Fruit fly (Drosophila melanogaster): ENCODE measurements around the gene Dhdds.

Dhdds gene

dm6 chrX:7888386-7889024 lies 44.6 kb downstream of the Dhdds start, which contains the start of gene Acat1:
Acat1 (minus strand) TSS chrX:7888785.
- TF ChIP-seq pan (optimal IDR thresholded peaks at IDR 0.05) (no peak), Dll (optimal IDR thresholded peaks at IDR 0.05) (no peak), EcR (GFP tag; optimal IDR thresholded peaks at IDR 0.05) (no peak), usp (GFP tag; optimal IDR thresholded peaks at IDR 0.05) (no peak), CG8478 (optimal IDR thresholded peaks at IDR 0.05) (no peak), psq (optimal IDR thresholded peaks at IDR 0.05) (no peak)

- TF ChIP-seq psq (optimal IDR thresholded peaks at IDR 0.05) = no peak
- no peak for TF ChIP-seq EcR (GFP tag; optimal IDR thresholded peaks at IDR 0.05)
- no peak for TF ChIP-seq usp (GFP tag; optimal IDR thresholded peaks at IDR 0.05)
- no peak for TF ChIP-seq Dll (optimal IDR thresholded peaks at IDR 0.05)
- TF ChIP-seq CG8478 (optimal IDR thresholded peaks at IDR 0.05) = no peak
- no peak for TF ChIP-seq pan (optimal IDR thresholded peaks at IDR 0.05)
Observed at dm6 chrX:7884360-7884759, 48.8 kb downstream of the Dhdds start, which contains the start of gene Ir7g. Ir7g (plus strand) TSS chrX:7884660.

dm6 chrX:7883926-7884325 lies 49.2 kb downstream of the Dhdds start, which contains the start of gene Ir7f:
Ir7f (minus strand) TSS chrX:7884026.
- no peak for TF ChIP-seq usp (GFP tag; optimal IDR thresholded peaks at IDR 0.05)
